Fruit fly (Drosophila melanogaster): ENCODE data around the gene CG14932.

Gene CG14932

dm6 chr2L:11829277-11829676 is 39.6 kb downstream of the CG14932 start, which contains the start of gene esc (continued):
- TF ChIP-seq tx (GFP tag; optimal IDR thresholded peaks at IDR 0.05) (peak; percentile 29), Myb (GFP tag; optimal IDR thresholded peaks at IDR 0.05) (peak; percentile 76), CG18011 (GFP tag; optimal IDR thresholded peaks at IDR 0.05) (peak; percentile 41), CG9876 (GFP tag; optimal IDR thresholded peaks at IDR 0.05) (peak; percentile 22), CG12744 (GFP tag; optimal IDR thresholded peaks at IDR 0.05) (peak; percentile 15), CG6791 (GFP tag; IDR thresholded peaks at IDR 0.05; ENCODE audit: partially characterized antibody) (peak; percentile 64; the same call in 2 of the 3 replicates), CG3847 (GFP tag; IDR thresholded peaks at IDR 0.05) (peak; percentile 82), CG4360 (GFP tag; IDR thresholded peaks at IDR 0.05) (no peak), lilli (GFP tag; optimal IDR thresholded peaks at IDR 0.05) (peak; percentile 39), CG18764 (GFP tag; optimal IDR thresholded peaks at IDR 0.05) (peak; percentile 2), Med (GFP tag) (peak; percentile 93), bigmax (GFP tag; optimal IDR thresholded peaks at IDR 0.05) (no peak), CG30403 (GFP tag; optimal IDR thresholded peaks at IDR 0.05) (peak; percentile 45), pita (GFP tag; optimal IDR thresholded peaks at IDR 0.05) (no peak), Sry-δ (GFP tag; optimal IDR thresholded peaks at IDR 0.05) (peak; percentile 59), hkb (optimal IDR thresholded peaks at IDR 0.05) (peak; percentile 9), hkb (GFP tag; IDR thresholded peaks at IDR 0.05) (no peak), CG17186 (GFP tag; optimal IDR thresholded peaks at IDR 0.05) (peak; percentile 79), CG10654 (GFP tag; optimal IDR thresholded peaks at IDR 0.05) (peak; percentile 7), pb (GFP tag; optimal IDR thresholded peaks at IDR 0.05) (peak; percentile 5), ftz-f1 (GFP tag; optimal IDR thresholded peaks at IDR 0.05) (peak; percentile 25), CG6254 (GFP tag; optimal IDR thresholded peaks at IDR 0.05) (no peak), CG4617 (GFP tag; optimal IDR thresholded peaks at IDR 0.05; ENCODE audit: borderline replicate concordance) (peak; percentile 56), CoRest (tag; optimal IDR thresholded peaks at IDR 0.05) (peak; percentile 49), amos (GFP tag; IDR thresholded peaks at IDR 0.05; ENCODE audit: partially characterized antibody) (peak; percentile 50), NFAT (GFP tag; IDR thresholded peaks at IDR 0.05) (peak; percentile 4; the same call in 1 of the 2 replicates), CG4328 (GFP tag; optimal IDR thresholded peaks at IDR 0.05) (no peak), MESR4 (GFP tag; optimal IDR thresholded peaks at IDR 0.05) (peak; percentile 35), CG14710 (tag; optimal IDR thresholded peaks at IDR 0.05) (peak; percentile 71), CG2120 (GFP tag; optimal IDR thresholded peaks at IDR 0.05) (peak; percentile 57), Mad (GFP tag; optimal IDR thresholded peaks at IDR 0.05) (peak; percentile 61)

- no peak for TF ChIP-seq B-H2 (GFP tag; optimal IDR thresholded peaks at IDR 0.05)
- TF ChIP-seq CG32767 (GFP tag; IDR thresholded peaks at IDR 0.05), result no peak
- no peak for TF ChIP-seq Bdp1 (GFP tag; optimal IDR thresholded peaks at IDR 0.05)
- TF ChIP-seq inv (GFP tag; IDR thresholded peaks at IDR 0.05; ENCODE audit: partially characterized antibody), result no peak
- no peak for TF ChIP-seq zfh1 (GFP tag; IDR thresholded peaks at IDR 0.05)
- no peak for TF ChIP-seq sens (GFP tag)
- TF ChIP-seq CG2116 (GFP tag; optimal IDR thresholded peaks at IDR 0.05), result no peak
- no peak for TF ChIP-seq CG8944 (GFP tag; optimal IDR thresholded peaks at IDR 0.05)
- no peak for TF ChIP-seq lab (GFP tag; optimal IDR thresholded peaks at IDR 0.05)
- TF ChIP-seq CG10209 (GFP tag; optimal IDR thresholded peaks at IDR 0.05), result no peak
- no peak for TF ChIP-seq insv (GFP tag; optimal IDR thresholded peaks at IDR 0.05)
- no peak for TF ChIP-seq CG9437 (GFP tag; optimal IDR thresholded peaks at IDR 0.05)
- no peak for TF ChIP-seq Gsc (GFP tag; IDR thresholded peaks at IDR 0.05)
- no peak for TF ChIP-seq CG12299 (tag; optimal IDR thresholded peaks at IDR 0.05)
- TF ChIP-seq CG6689 (GFP tag; IDR thresholded peaks at IDR 0.05), result no peak
- TF ChIP-seq CG31365 (tag; optimal IDR thresholded peaks at IDR 0.05), result no peak
- TF ChIP-seq slp2 (GFP tag; optimal IDR thresholded peaks at IDR 0.05), result no peak
These were observed 44.1 kb downstream of the CG14932 start, which contains the start of gene CG45011 for dm6 chr2L:11833786-11834185. CG45011 (plus strand) TSS chr2L:11834086.

All from whole organism, embryonic.